Worm (Caenorhabditis elegans) whole organism, early embryonic: Measurements from ENCODE around the gene E02H1.5.

ENCODE experiments used
- B0310.2 ChIP-seq: sonication (generic microtip); optimal IDR thresholded peaks from 2 replicates; lab custom pipeline; 2016; ENCODE audit warnings: mild to moderate bottlenecking, missing genetic modification characterization, missing compliant biosample characterization
- F13C5.2 ChIP-seq: sonication (generic microtip); optimal IDR thresholded peaks from 2 replicates; lab custom pipeline; 2017; ENCODE audit warnings: mild to moderate bottlenecking, missing genetic modification characterization, inconsistent platforms, missing compliant biosample characterization
- ama-1 ChIP-seq: fragments of 150-350 bp; optimal IDR thresholded peaks from 2 replicates; lab custom pipeline; 2014
- ceh-13 ChIP-seq: fragments of 200-800 bp; sonication (Bioruptor generic); optimal IDR thresholded peaks from 2 replicates; lab custom pipeline; 2018; ENCODE audit warnings: mild to moderate bottlenecking, missing genetic modification characterization, missing compliant biosample characterization
- ets-7 ChIP-seq: sonication (generic microtip); optimal IDR thresholded peaks from 2 replicates; lab custom pipeline; 2016; ENCODE audit warnings: missing genotype, missing genetic modification characterization, missing compliant biosample characterization
- hmg-4 ChIP-seq: fragments of 200-800 bp; sonication (Bioruptor generic); optimal IDR thresholded peaks from 2 replicates; lab custom pipeline; 2018; ENCODE audit warnings: mild to moderate bottlenecking, missing genetic modification characterization, missing compliant biosample characterization
- sea-1 ChIP-seq: fragments of 200-800 bp; sonication (Bioruptor generic); conservative IDR thresholded peaks from 2 replicates; pipeline ENCODE4 v1.3.6; 2022; ENCODE audit warnings: missing genetic modification characterization, missing compliant biosample characterization

- TF ChIP-seq hmg-4 (GFP tag; lab: Kevin White, UChicago) (no peak), ama-1 (lab: Kevin White, UChicago) (no peak), ceh-13 (GFP tag; lab: Kevin White, UChicago) (no peak), B0310.2 (tag; lab: Kevin White, UChicago) (no peak), F13C5.2 (tag; lab: Kevin White, UChicago) (no peak), ets-7 (tag; lab: Kevin White, UChicago) (no peak), sea-1 (GFP tag; lab: Robert Waterston, UW) (no peak)
Measured at ce11 chrII:9553179-9553578, 41.8 kb upstream of the E02H1.5 start, which contains the start of gene F35H8.1.
